Worm (Caenorhabditis elegans) whole organism, late embryonic: ENCODE results near the gene B0334.4.

Source experiments
- F13H6.1 ChIP-seq: sonication (generic microtip); optimal IDR thresholded peaks from 2 replicates; lab custom pipeline; 2016; ENCODE audit warnings: missing genetic modification characterization, missing compliant biosample characterization
- ceh-19 ChIP-seq: fragments of 200-800 bp; sonication (Bioruptor generic); optimal IDR thresholded peaks from 2 replicates; lab custom pipeline; 2018; ENCODE audit warnings: mild to moderate bottlenecking, missing genetic modification characterization, missing compliant biosample characterization
- fax-1 ChIP-seq: sonication (generic microtip); optimal IDR thresholded peaks from 2 replicates; lab custom pipeline; 2016; ENCODE audit warnings: missing genotype, missing genetic modification characterization, missing compliant biosample characterization
- hlh-15 ChIP-seq: sonication (generic microtip); optimal IDR thresholded peaks from 2 replicates; lab custom pipeline; 2016; ENCODE audit warnings: missing genetic modification characterization, missing compliant biosample characterization

- TF ChIP-seq fax-1 (no peak), ceh-19 (no peak), F13H6.1 (tag; lab: Kevin White, UChicago) (no peak), hlh-15 (no peak)
Measured at ce11 chrII:11500198-11500597, 4.7 kb downstream of the B0334.4 start, which contains the start of gene B0334.20.
